Worm (Caenorhabditis elegans) whole organism, L4 larva: Measurements from ENCODE around the gene pqn-36.

Source experiments
- D1046.2 ChIP-seq: fragments of 200-800 bp; sonication (Bioruptor generic); IDR thresholded peaks from 2 replicates; pipeline ENCODE4 v1.3.6; 2022; ENCODE audit warnings: missing genetic modification characterization, missing compliant biosample characterization
- F10B5.3 ChIP-seq: sonication (generic microtip); optimal IDR thresholded peaks from 2 replicates; lab custom pipeline; 2016; ENCODE audit warnings: mild to moderate bottlenecking, missing genetic modification characterization, missing compliant biosample characterization
- F49E8.2 ChIP-seq: sonication (generic microtip); optimal IDR thresholded peaks from 2 replicates; lab custom pipeline; 2016; ENCODE audit warnings: missing compliant biosample characterization, mild to moderate bottlenecking, missing genetic modification characterization, borderline replicate concordance
- T26A8.4 ChIP-seq: fragments of 200-800 bp; sonication (Bioruptor generic); IDR thresholded peaks from 2 replicates; pipeline ENCODE4 v1.3.6; 2022; ENCODE audit warnings: missing genetic modification characterization, missing compliant biosample characterization
- Y105C5A.15 ChIP-seq: fragments of 200-800 bp; sonication (Bioruptor generic); IDR thresholded peaks from 2 replicates; pipeline ENCODE4 v1.3.6; 2022; ENCODE audit warnings: missing genetic modification characterization, missing compliant biosample characterization
- ZK337.2 ChIP-seq: fragments of 200-800 bp; sonication (Bioruptor generic); IDR thresholded peaks from 2 replicates; pipeline ENCODE4 v1.3.6; 2022; ENCODE audit warnings: missing genetic modification reagents, missing genetic modification characterization, missing compliant biosample characterization
- aha-1 ChIP-seq: fragments of 150-350 bp; peaks from one replicate; lab custom pipeline; 2014; ENCODE audit warnings: missing biosample characterization, missing genetic modification characterization
- ceh-44 ChIP-seq: fragments of 200-800 bp; sonication (Bioruptor generic); IDR thresholded peaks from 2 replicates; pipeline ENCODE4 v1.3.6; 2022; ENCODE audit warnings: missing genetic modification reagents, missing genetic modification characterization, missing compliant biosample characterization
- ceh-82 ChIP-seq: sonication (generic microtip); optimal IDR thresholded peaks from 2 replicates; lab custom pipeline; 2017; ENCODE audit warnings: missing biosample characterization, missing genetic modification characterization
- cey-2 ChIP-seq: sonication (generic microtip); optimal IDR thresholded peaks from 3 replicates; lab custom pipeline; 2017; ENCODE audit warnings: missing genetic modification characterization, mild to moderate bottlenecking, missing compliant biosample characterization, antibody characterized with exemption, borderline replicate concordance; ENCODE audit not compliant: insufficient read depth
- daf-16 ChIP-seq, 3 experiments: sonication (generic microtip); optimal IDR thresholded peaks; 2 replicates each; lab custom pipeline; 2016 to 2017; ENCODE audit warnings: missing genetic modification characterization in 3 of 3, missing genetic modification reagents in 3 of 3, mild to moderate bottlenecking in 2 of 3, missing compliant biosample characterization in 2 of 3, missing biosample characterization in 1 of 3, moderate library complexity in 1 of 3
- dmd-6 ChIP-seq: fragments of 200-800 bp; sonication (Bioruptor generic); IDR thresholded peaks from 2 replicates; pipeline ENCODE4 v1.3.6; 2022; ENCODE audit warnings: missing genetic modification reagents, missing genetic modification characterization, missing compliant biosample characterization
- dmd-8 ChIP-seq: fragments of 200-800 bp; sonication (Bioruptor generic); IDR thresholded peaks from 2 replicates; pipeline ENCODE4 v1.3.6; 2022; ENCODE audit warnings: missing genetic modification characterization, missing compliant biosample characterization
- duxl-1 ChIP-seq: sonication (generic microtip); optimal IDR thresholded peaks from 2 replicates; lab custom pipeline; 2016; ENCODE audit warnings: mild to moderate bottlenecking, missing genetic modification characterization, moderate library complexity, missing compliant biosample characterization; ENCODE audit not compliant: poor library complexity
- dve-1 ChIP-seq: sonication (generic microtip); optimal IDR thresholded peaks from 2 replicates; lab custom pipeline; 2017; ENCODE audit warnings: antibody characterized with exemption, mild to moderate bottlenecking, missing genetic modification characterization, missing compliant biosample characterization; ENCODE audit not compliant: insufficient read depth
- egl-27 ChIP-seq: sonication (generic microtip); optimal IDR thresholded peaks from 3 replicates; lab custom pipeline; 2017; ENCODE audit warnings: missing biosample characterization, missing genetic modification reagents, missing genetic modification characterization
- egl-43 ChIP-seq: fragments of 200-800 bp; sonication (Bioruptor generic); IDR thresholded peaks from 2 replicates; pipeline ENCODE4 v1.3.6; 2022; ENCODE audit warnings: missing genetic modification reagents, missing genetic modification characterization, missing compliant biosample characterization
- hif-1 ChIP-seq, 2 experiments: sonication (generic microtip); optimal IDR thresholded peaks; 2 replicates each; lab custom pipeline; 2016 to 2017; ENCODE audit warnings: missing compliant biosample characterization in 2 of 2, missing genetic modification characterization in 2 of 2, missing genetic modification reagents in 2 of 2, missing genotype in 2 of 2, mild to moderate bottlenecking in 1 of 2
- hlh-11 ChIP-seq: fragments of 200-800 bp; sonication (Bioruptor generic); optimal IDR thresholded peaks from 2 replicates; lab custom pipeline; 2018; ENCODE audit warnings: mild to moderate bottlenecking, missing genetic modification characterization, missing compliant biosample characterization
- hlh-30 ChIP-seq: sonication (generic microtip); optimal IDR thresholded peaks from 2 replicates; lab custom pipeline; 2017; ENCODE audit warnings: antibody characterized with exemption, mild to moderate bottlenecking, missing genetic modification characterization, missing compliant biosample characterization; ENCODE audit not compliant: insufficient read depth
- lsy-2 ChIP-seq, 2 experiments: fragments of 150-350 bp in 1 of 2; sonication (generic microtip) in 1 of 2; optimal IDR thresholded peaks; 2 replicates each; lab custom pipeline; 2014 to 2017; ENCODE audit warnings: missing biosample characterization in 2 of 2, missing genetic modification characterization in 2 of 2
- madf-5 ChIP-seq, 2 experiments: fragments of 200-800 bp; sonication (Bioruptor generic); IDR thresholded peaks; 2 replicates each; pipeline ENCODE4 v1.3.6; 2022; ENCODE audit warnings: missing compliant biosample characterization in 2 of 2, missing genetic modification characterization in 2 of 2
- mdl-1 ChIP-seq, 2 experiments: fragments of 150-350 bp in 1 of 2; sonication (generic microtip) in 1 of 2; optimal IDR thresholded peaks; 2 replicates each; lab custom pipeline; 2014 to 2017; ENCODE audit warnings: missing biosample characterization in 2 of 2, missing genetic modification characterization in 2 of 2
- mep-1 ChIP-seq: fragments of 150-350 bp; sonication (generic microtip); optimal IDR thresholded peaks from 3 replicates; lab custom pipeline; 2014; ENCODE audit warnings: missing biosample characterization, missing genetic modification characterization
- mes-2 ChIP-seq: sonication (generic microtip); optimal IDR thresholded peaks from 2 replicates; lab custom pipeline; 2016; ENCODE audit warnings: missing genotype, mild to moderate bottlenecking, missing genetic modification characterization, missing compliant biosample characterization; ENCODE audit not compliant: poor library complexity, severe bottlenecking
- mxl-3 ChIP-seq: fragments of 200-800 bp; sonication (Bioruptor generic); optimal IDR thresholded peaks from 2 replicates; lab custom pipeline; 2018; ENCODE audit warnings: mild to moderate bottlenecking, missing genetic modification characterization, missing compliant biosample characterization
- nhr-10 ChIP-seq: fragments of 150-350 bp; optimal IDR thresholded peaks from 2 replicates; lab custom pipeline; 2014; ENCODE audit warnings: missing biosample characterization, missing genetic modification characterization
- nhr-111 ChIP-seq: fragments of 200-800 bp; sonication (Bioruptor generic); optimal IDR thresholded peaks from 2 replicates; lab custom pipeline; 2018; ENCODE audit warnings: mild to moderate bottlenecking, missing genetic modification characterization, missing compliant biosample characterization
- nhr-28 ChIP-seq: fragments of 150-350 bp; optimal IDR thresholded peaks from 2 replicates; lab custom pipeline; 2014; ENCODE audit warnings: missing biosample characterization, missing genetic modification characterization
- nhr-41 ChIP-seq: fragments of 200-800 bp; sonication (Bioruptor generic); IDR thresholded peaks from 2 replicates; pipeline ENCODE4 v1.3.6; 2022; ENCODE audit warnings: missing genetic modification reagents, missing genetic modification characterization, missing compliant biosample characterization
- nhr-42 ChIP-seq: fragments of 200-800 bp; sonication (Bioruptor generic); IDR thresholded peaks from 2 replicates; pipeline ENCODE4 v1.3.6; 2022; ENCODE audit warnings: missing genetic modification characterization, missing compliant biosample characterization
- nhr-6 ChIP-seq: fragments of 150-350 bp; optimal IDR thresholded peaks from 2 replicates; lab custom pipeline; 2014; ENCODE audit warnings: missing biosample characterization, missing genetic modification characterization
- nhr-77 ChIP-seq: fragments of 150-350 bp; optimal IDR thresholded peaks from 2 replicates; lab custom pipeline; 2014; ENCODE audit warnings: missing biosample characterization, missing genetic modification characterization
- pha-4 ChIP-seq, 2 experiments: fragments of 150-350 bp in 1 of 2; fragments of 200-800 bp in 1 of 2; sonication (Bioruptor generic) in 1 of 2; IDR thresholded peaks in 1 of 2; optimal IDR thresholded peaks in 1 of 2; 2 replicates each; pipeline versions ENCODE4 v1.3.6 to Lab custom; 2014 to 2022; ENCODE audit warnings: missing genetic modification characterization in 2 of 2, missing genetic modification reagents in 2 of 2, missing biosample characterization in 1 of 2, missing compliant biosample characterization in 1 of 2
- pqm-1 ChIP-seq: sonication (generic microtip); optimal IDR thresholded peaks from 2 replicates; lab custom pipeline; 2017; ENCODE audit warnings: missing biosample characterization, missing genetic modification characterization
- rbr-2 ChIP-seq: sonication (generic microtip); optimal IDR thresholded peaks from 2 replicates; lab custom pipeline; 2016; ENCODE audit warnings: missing genotype, missing genetic modification characterization, missing compliant biosample characterization
- sdz-12 ChIP-seq: fragments of 200-800 bp; sonication (Bioruptor generic); optimal IDR thresholded peaks from 2 replicates; lab custom pipeline; 2018; ENCODE audit warnings: mild to moderate bottlenecking, missing genetic modification characterization, missing compliant biosample characterization
- snpc-4 ChIP-seq: fragments of 150-350 bp; optimal IDR thresholded peaks from 2 replicates; lab custom pipeline; 2014; ENCODE audit warnings: missing biosample characterization, missing genetic modification characterization
- spr-3 ChIP-seq: fragments of 200-800 bp; sonication (Bioruptor generic); optimal IDR thresholded peaks from 2 replicates; lab custom pipeline; 2018; ENCODE audit warnings: mild to moderate bottlenecking, missing genetic modification characterization, missing compliant biosample characterization
- tra-1 ChIP-seq: fragments of 200-800 bp; sonication (Bioruptor generic); IDR thresholded peaks from 2 replicates; pipeline ENCODE4 v1.3.6; 2022; ENCODE audit warnings: missing genetic modification reagents, missing genetic modification characterization, missing compliant biosample characterization
- unc-130 ChIP-seq: sonication (generic microtip); optimal IDR thresholded peaks from 2 replicates; lab custom pipeline; 2016; ENCODE audit warnings: missing genetic modification reagents, missing genetic modification characterization, missing compliant biosample characterization
- unc-39 ChIP-seq: sonication (generic microtip); optimal IDR thresholded peaks from 2 replicates; lab custom pipeline; 2017; ENCODE audit warnings: missing biosample characterization, missing genetic modification characterization
- unc-62 ChIP-seq, 3 experiments: fragments of 150-350 bp in 1 of 3; sonication (generic microtip); optimal IDR thresholded peaks in 2 of 3; peaks in 1 of 3; 1 replicate in 1 of 3; 2 replicates in 2 of 3; lab custom pipeline; 2014 to 2017; ENCODE audit warnings: missing biosample characterization in 3 of 3, missing genetic modification characterization in 3 of 3, missing genetic modification reagents in 3 of 3, missing genotype in 1 of 3
- vab-7 ChIP-seq: fragments of 200-800 bp; sonication (Bioruptor generic); IDR thresholded peaks from 2 replicates; pipeline ENCODE4 v1.3.6; 2022; ENCODE audit warnings: missing genetic modification reagents, missing genetic modification characterization, missing compliant biosample characterization

The pqn-36 gene

ce11 chrX:15377724-15378123, 37.6 kb downstream of the pqn-36 start, which contains the start of gene svh-5:
svh-5 (minus strand) TSS chrX:15377824.
- TF ChIP-seq madf-5 (GFP tag; IDR thresholded peaks at IDR 0.05; lab: Robert Waterston, UW) = no peak
- no peak for TF ChIP-seq nhr-42 (GFP tag; lab: Robert Waterston, UW)
- no peak for TF ChIP-seq sdz-12 (GFP tag; lab: Kevin White, UChicago)
- no peak for TF ChIP-seq nhr-111
- no peak for TF ChIP-seq ZK337.2 (GFP tag; lab: Robert Waterston, UW)
- no peak for TF ChIP-seq tra-1 (GFP tag; lab: Robert Waterston, UW)
- TF ChIP-seq, all 104 proteins: peak for 0

ce11 chrX:15376580-15376979, 38.7 kb downstream of the pqn-36 start:
- TF ChIP-seq hif-1 (tag; optimal IDR thresholded peaks at IDR 0.05; lab: Kevin White, UChicago) = peak in 1 of 2 experiments; percentile 13
- TF ChIP-seq dve-1 (tag; lab: Kevin White, UChicago) = peak; percentile 40
- TF ChIP-seq D1046.2 = no peak
- TF ChIP-seq spr-3 (GFP tag; lab: Kevin White, UChicago) = no peak
- TF ChIP-seq snpc-4 (tag; lab: Kevin White, UChicago) = no peak
- TF ChIP-seq daf-16 (GFP tag; optimal IDR thresholded peaks at IDR 0.05; lab: Kevin White, UChicago) = no peak
- TF ChIP-seq daf-16 (tag; optimal IDR thresholded peaks at IDR 0.05; lab: Kevin White, UChicago) = peak; percentile 85
- peak in 1 of 2 experiments; percentile 66 for TF ChIP-seq mdl-1 (tag; optimal IDR thresholded peaks at IDR 0.05; lab: Kevin White, UChicago)
- no peak for TF ChIP-seq pha-4 (GFP tag; IDR thresholded peaks at IDR 0.05; lab: Robert Waterston, UW)
- TF ChIP-seq pha-4 (tag; optimal IDR thresholded peaks at IDR 0.05; lab: Kevin White, UChicago) = peak; percentile 9
- TF ChIP-seq hlh-30 = peak; percentile 52
- peak in 1 of 2 experiments; percentile 63 for TF ChIP-seq unc-62 (GFP tag; optimal IDR thresholded peaks at IDR 0.05 in 1 of 2; lab: Kevin White, UChicago)
- no peak for TF ChIP-seq unc-62 (tag; optimal IDR thresholded peaks at IDR 0.05; lab: Kevin White, UChicago)
- peak; percentile 85 for TF ChIP-seq nhr-28 (tag; lab: Kevin White, UChicago)
- peak; percentile 59 for TF ChIP-seq hlh-11 (tag; lab: Kevin White, UChicago)
- TF ChIP-seq lsy-2 (tag; optimal IDR thresholded peaks at IDR 0.05; lab: Kevin White, UChicago) = peak in 1 of 2 experiments; percentile 3
- TF ChIP-seq nhr-6 = peak; percentile 4
- TF ChIP-seq mep-1 (tag; lab: Kevin White, UChicago) = peak; percentile 30
- peak; percentile 65 for TF ChIP-seq nhr-77
- TF ChIP-seq dmd-6 (GFP tag; lab: Robert Waterston, UW) = peak; percentile 46
- TF ChIP-seq rbr-2 = peak; percentile 42
- TF ChIP-seq mxl-3 = peak; percentile 42
- TF ChIP-seq aha-1 (tag; lab: Kevin White, UChicago) = peak; percentile 11
- peak; percentile 55 for TF ChIP-seq mes-2 (tag; lab: Kevin White, UChicago)
- TF ChIP-seq sdz-12 (GFP tag; lab: Kevin White, UChicago) = no peak
- TF ChIP-seq dmd-8 (GFP tag; lab: Robert Waterston, UW) = no peak

- TF ChIP-seq dmd-6 (GFP tag; lab: Robert Waterston, UW) = peak; percentile 24; the same call in 1 of the 2 replicates
- TF ChIP-seq hlh-30 = no peak
- TF ChIP-seq ceh-44 = no peak
- TF ChIP-seq nhr-111 = no peak
- TF ChIP-seq mes-2 (tag; lab: Kevin White, UChicago) = peak; percentile 7
- TF ChIP-seq egl-27 (tag; lab: Kevin White, UChicago) = no peak
- no peak for TF ChIP-seq nhr-41 (GFP tag; lab: Robert Waterston, UW)
- TF ChIP-seq unc-39 = no peak
- no peak for TF ChIP-seq unc-130
- no peak for TF ChIP-seq F10B5.3 (tag; lab: Kevin White, UChicago)
- TF ChIP-seq ceh-82 (tag; lab: Kevin White, UChicago) = no peak
- no peak for TF ChIP-seq duxl-1
- TF ChIP-seq pqm-1 (tag; lab: Kevin White, UChicago) = peak; percentile 11
- no peak for TF ChIP-seq tra-1 (GFP tag; lab: Robert Waterston, UW)
- peak; percentile 35 for TF ChIP-seq hlh-11 (tag; lab: Kevin White, UChicago)
- no peak for TF ChIP-seq nhr-6
- TF ChIP-seq F49E8.2 (tag; lab: Kevin White, UChicago) = no peak
- no peak for TF ChIP-seq nhr-10
- no peak for TF ChIP-seq T26A8.4 (GFP tag; lab: Robert Waterston, UW)
- no peak for TF ChIP-seq egl-43 (GFP tag; lab: Robert Waterston, UW)
- no peak for TF ChIP-seq vab-7
- TF ChIP-seq Y105C5A.15 = no peak
- TF ChIP-seq nhr-28 (tag; lab: Kevin White, UChicago) = peak; percentile 60
- no peak for TF ChIP-seq cey-2 (tag; lab: Kevin White, UChicago)
Observed at ce11 chrX:15375299-15375698, 40.0 kb downstream of the pqn-36 start.
